Fruit fly (Drosophila melanogaster): ENCODE results near the gene ro.

- TF ChIP-seq CTCF (optimal IDR thresholded peaks at IDR 0.05), result no peak
- TF ChIP-seq CG8478 (optimal IDR thresholded peaks at IDR 0.05), result no peak
Measured at dm6 chr3R:26893621-26894316, 12.8 kb upstream of the ro start.

Measured in S2 (cell line).